Fruit fly (Drosophila melanogaster) whole organism, embryonic: ENCODE measurements around the gene CG18258.

Source experiments
- Adf1 ChIP-seq: fragments of 200-800 bp; sonication (Bioruptor generic); IDR thresholded peaks from 2 replicates; pipeline ENCODE4 v1.3.6; 2022; ENCODE audit warnings: missing biosample characterization, missing genetic modification characterization
- Bdp1 ChIP-seq: fragments of 200-800 bp; sonication (Bioruptor generic); optimal IDR thresholded peaks from 3 replicates; lab custom pipeline; 2016; ENCODE audit warnings: missing biosample characterization, missing genetic modification characterization
- BtbVII ChIP-seq: fragments of 200-800 bp; sonication (Bioruptor generic); optimal IDR thresholded peaks from 3 replicates; lab custom pipeline; 2017; ENCODE audit warnings: missing biosample characterization, mild to moderate bottlenecking, missing genetic modification characterization
- CG10209 ChIP-seq: fragments of 200-800 bp; sonication (Bioruptor generic); optimal IDR thresholded peaks from 3 replicates; lab custom pipeline; 2017; ENCODE audit warnings: missing biosample characterization, mild to moderate bottlenecking, missing genetic modification characterization, missing genetic modification reagents
- CG10274 ChIP-seq: fragments of 200-800 bp; sonication (Bioruptor generic); optimal IDR thresholded peaks from 3 replicates; lab custom pipeline; 2017; ENCODE audit warnings: missing biosample characterization, mild to moderate bottlenecking, missing genetic modification characterization
- CG11504 ChIP-seq: fragments of 200-800 bp; sonication (Bioruptor generic); optimal IDR thresholded peaks from 3 replicates; lab custom pipeline; 2019; ENCODE audit warnings: missing biosample characterization, mild to moderate bottlenecking, missing genetic modification characterization, moderate library complexity
- CG11695 ChIP-seq: fragments of 200-800 bp; sonication (Bioruptor generic); IDR thresholded peaks from 3 replicates; pipeline ENCODE4 v1.3.6; 2022; ENCODE audit warnings: missing biosample characterization, missing genetic modification characterization
- CG1233 ChIP-seq: fragments of 200-800 bp; sonication (Bioruptor generic); optimal IDR thresholded peaks from 4 replicates; lab custom pipeline; 2018; ENCODE audit warnings: missing biosample characterization, mild to moderate bottlenecking, missing genetic modification characterization
- CG12391 ChIP-seq: fragments of 200-800 bp; sonication (Bioruptor generic); optimal IDR thresholded peaks from 3 replicates; lab custom pipeline; 2018; ENCODE audit warnings: missing biosample characterization, mild to moderate bottlenecking, missing genetic modification characterization, moderate library complexity
- CG14667 ChIP-seq: fragments of 200-800 bp; sonication (Bioruptor generic); IDR thresholded peaks from 2 replicates; pipeline ENCODE4 v1.3.6; 2022; ENCODE audit warnings: missing biosample characterization, missing genetic modification characterization
- CG15269 ChIP-seq: fragments of 200-800 bp; sonication (Bioruptor generic); optimal IDR thresholded peaks from 2 replicates; lab custom pipeline; 2018; ENCODE audit warnings: missing biosample characterization, mild to moderate bottlenecking, missing genetic modification characterization, moderate library complexity
- CG17328 ChIP-seq: fragments of 200-800 bp; sonication (Bioruptor generic); IDR thresholded peaks from 2 replicates; pipeline ENCODE4 v1.3.6; 2022; ENCODE audit warnings: missing biosample characterization, missing genetic modification characterization
- CG17361 ChIP-seq: fragments of 200-800 bp; sonication (Bioruptor generic); IDR thresholded peaks from 3 replicates; pipeline ENCODE4 v1.3.6; 2022; ENCODE audit warnings: missing biosample characterization, missing genetic modification characterization
- CG18262 ChIP-seq: fragments of 200-800 bp; optimal IDR thresholded peaks from 3 replicates; lab custom pipeline; 2019; ENCODE audit warnings: missing biosample characterization, mild to moderate bottlenecking, missing genetic modification characterization, moderate library complexity
- CG18619 ChIP-seq: fragments of 200-800 bp; sonication (Bioruptor generic); optimal IDR thresholded peaks from 3 replicates; lab custom pipeline; 2017; ENCODE audit warnings: missing biosample characterization, mild to moderate bottlenecking, missing genetic modification characterization
- CG2202 ChIP-seq: fragments of 200-800 bp; sonication (Bioruptor generic); optimal IDR thresholded peaks from 2 replicates; lab custom pipeline; 2018; ENCODE audit warnings: missing biosample characterization, mild to moderate bottlenecking, missing genetic modification characterization
- CG2678 ChIP-seq: fragments of 200-800 bp; sonication (Bioruptor generic); optimal IDR thresholded peaks from 3 replicates; lab custom pipeline; 2019; ENCODE audit warnings: missing biosample characterization, mild to moderate bottlenecking, missing genetic modification characterization, moderate library complexity
- CG6791 ChIP-seq: fragments of 200-800 bp; sonication (Bioruptor generic); IDR thresholded peaks from 3 replicates; pipeline ENCODE4 v1.3.6; 2022; ENCODE audit warnings: missing biosample characterization, missing genetic modification characterization; ENCODE audit not compliant: partially characterized antibody
- CG8359 ChIP-seq: fragments of 200-800 bp; sonication (Bioruptor generic); optimal IDR thresholded peaks from 2 replicates; lab custom pipeline; 2017; ENCODE audit warnings: missing biosample characterization, mild to moderate bottlenecking, missing genetic modification characterization, borderline replicate concordance
- CG9215 ChIP-seq: fragments of 200-800 bp; sonication (Bioruptor generic); IDR thresholded peaks from 2 replicates; pipeline ENCODE4 v1.3.6; 2022; ENCODE audit warnings: missing biosample characterization, missing genetic modification characterization
- CG9609 ChIP-seq: fragments of 200-800 bp; sonication (Bioruptor generic); optimal IDR thresholded peaks from 3 replicates; lab custom pipeline; 2016; ENCODE audit warnings: missing biosample characterization, missing genetic modification characterization
- Deaf1 ChIP-seq: fragments of 200-800 bp; optimal IDR thresholded peaks from 3 replicates; lab custom pipeline; 2019; ENCODE audit warnings: missing biosample characterization, mild to moderate bottlenecking, missing genetic modification characterization, moderate library complexity
- H2.0 ChIP-seq: fragments of 200-800 bp; sonication (Bioruptor generic); IDR thresholded peaks from 2 replicates; pipeline ENCODE4 v1.3.6; 2022; ENCODE audit warnings: missing biosample characterization, missing genetic modification characterization
- HmgD ChIP-seq: fragments of 200-800 bp; sonication (Bioruptor generic); optimal IDR thresholded peaks from 3 replicates; lab custom pipeline; 2016; ENCODE audit warnings: missing biosample characterization, missing genetic modification characterization
- Kr ChIP-seq: fragments of 200-800 bp; sonication (Bioruptor generic); optimal IDR thresholded peaks from 2 replicates; lab custom pipeline; 2017; ENCODE audit warnings: missing biosample characterization, mild to moderate bottlenecking, missing genetic modification characterization
- Lhr ChIP-seq: fragments of 200-800 bp; sonication (Bioruptor generic); optimal IDR thresholded peaks from 3 replicates; lab custom pipeline; 2017; ENCODE audit warnings: mild to moderate bottlenecking, missing biosample characterization, missing genetic modification reagents, missing genetic modification characterization
- Meics ChIP-seq: fragments of 200-800 bp; sonication (Bioruptor generic); optimal IDR thresholded peaks from 2 replicates; lab custom pipeline; 2017; ENCODE audit warnings: missing biosample characterization, mild to moderate bottlenecking, missing genetic modification characterization
- Nf-YA ChIP-seq: fragments of 200-800 bp; sonication (Bioruptor generic); IDR thresholded peaks from 2 replicates; pipeline ENCODE4 v1.3.6; 2022; ENCODE audit warnings: missing biosample characterization, missing genetic modification characterization
- PHDP ChIP-seq: fragments of 200-800 bp; sonication (Bioruptor generic); optimal IDR thresholded peaks from 3 replicates; lab custom pipeline; 2018; ENCODE audit warnings: missing biosample characterization, mild to moderate bottlenecking, missing genetic modification characterization, moderate library complexity
- Poxn ChIP-seq: fragments of 200-800 bp; sonication (Bioruptor generic); IDR thresholded peaks from 2 replicates; pipeline ENCODE4 v1.3.6; 2022; ENCODE audit warnings: missing biosample characterization, missing genetic modification characterization
- Usf ChIP-seq: fragments of 200-800 bp; sonication (Bioruptor generic); optimal IDR thresholded peaks from 2 replicates; lab custom pipeline; 2017; ENCODE audit warnings: missing genotype, missing biosample characterization, missing genetic modification characterization
- Xbp1 ChIP-seq: fragments of 200-800 bp; sonication (Bioruptor generic); optimal IDR thresholded peaks from 3 replicates; lab custom pipeline; 2016; ENCODE audit warnings: missing biosample characterization, mild to moderate bottlenecking, missing genetic modification characterization
- Xrp1 ChIP-seq: fragments of 200-800 bp; sonication (Bioruptor generic); IDR thresholded peaks from 2 replicates; pipeline ENCODE4 v1.3.6; 2022; ENCODE audit warnings: missing biosample characterization, missing genetic modification characterization
- ab ChIP-seq: fragments of 200-800 bp; sonication (Bioruptor generic); optimal IDR thresholded peaks from 2 replicates; lab custom pipeline; 2016; ENCODE audit warnings: missing biosample characterization, missing genetic modification characterization
- crol ChIP-seq: fragments of 200-800 bp; sonication (Bioruptor generic); IDR thresholded peaks from 2 replicates; pipeline ENCODE4 v1.3.6; 2022; ENCODE audit warnings: missing biosample characterization, missing genetic modification characterization
- dpn ChIP-seq, 2 experiments: fragments of 200-800 bp; sonication (Bioruptor generic); optimal IDR thresholded peaks; 3 replicates each; lab custom pipeline; 2016; ENCODE audit warnings: missing biosample characterization in 2 of 2, missing genetic modification characterization in 2 of 2
- ems ChIP-seq: fragments of 200-800 bp; sonication (Bioruptor generic); optimal IDR thresholded peaks from 3 replicates; lab custom pipeline; 2016; ENCODE audit warnings: missing biosample characterization, missing genetic modification characterization
- exex ChIP-seq: fragments of 200-800 bp; sonication (Bioruptor generic); optimal IDR thresholded peaks from 4 replicates; lab custom pipeline; 2018; ENCODE audit warnings: missing biosample characterization, mild to moderate bottlenecking, missing genetic modification characterization, moderate library complexity
- fd3F ChIP-seq: fragments of 200-800 bp; sonication (Bioruptor generic); optimal IDR thresholded peaks from 2 replicates; lab custom pipeline; 2018; ENCODE audit warnings: missing biosample characterization, mild to moderate bottlenecking, missing genetic modification characterization, moderate library complexity
- lbe ChIP-seq: fragments of 200-800 bp; sonication (Bioruptor generic); optimal IDR thresholded peaks from 2 replicates; lab custom pipeline; 2016; ENCODE audit warnings: missing biosample characterization, mild to moderate bottlenecking, missing genetic modification characterization
- nerfin-2 ChIP-seq: fragments of 200-800 bp; sonication (Bioruptor generic); IDR thresholded peaks from 2 replicates; pipeline ENCODE4 v1.3.6; 2022; ENCODE audit warnings: missing biosample characterization, missing genetic modification characterization; ENCODE audit not compliant: partially characterized antibody
- nmo ChIP-seq: fragments of 200-800 bp; sonication (Bioruptor generic); optimal IDR thresholded peaks from 2 replicates; lab custom pipeline; 2018; ENCODE audit warnings: missing biosample characterization, mild to moderate bottlenecking, missing genetic modification characterization, moderate library complexity
- pb ChIP-seq: fragments of 200-800 bp; sonication (Bioruptor generic); optimal IDR thresholded peaks from 3 replicates; lab custom pipeline; 2016; ENCODE audit warnings: missing biosample characterization, missing genetic modification characterization
- pnt ChIP-seq: fragments of 200-800 bp; sonication (Bioruptor generic); optimal IDR thresholded peaks from 3 replicates; lab custom pipeline; 2016; ENCODE audit warnings: missing biosample characterization, missing genetic modification characterization
- ranshi ChIP-seq: fragments of 200-800 bp; sonication (Bioruptor generic); IDR thresholded peaks from 2 replicates; pipeline ENCODE4 v1.3.6; 2022; ENCODE audit warnings: missing biosample characterization, missing genetic modification characterization
- sd ChIP-seq: fragments of 200-800 bp; sonication (Bioruptor generic); optimal IDR thresholded peaks from 3 replicates; lab custom pipeline; 2018; ENCODE audit warnings: missing biosample characterization, mild to moderate bottlenecking, missing genetic modification characterization, moderate library complexity
- vfl ChIP-seq: fragments of 200-800 bp; sonication (Bioruptor generic); optimal IDR thresholded peaks from 2 replicates; lab custom pipeline; 2016; ENCODE audit warnings: missing biosample characterization, missing genetic modification characterization

CG18258 gene

DNA sequence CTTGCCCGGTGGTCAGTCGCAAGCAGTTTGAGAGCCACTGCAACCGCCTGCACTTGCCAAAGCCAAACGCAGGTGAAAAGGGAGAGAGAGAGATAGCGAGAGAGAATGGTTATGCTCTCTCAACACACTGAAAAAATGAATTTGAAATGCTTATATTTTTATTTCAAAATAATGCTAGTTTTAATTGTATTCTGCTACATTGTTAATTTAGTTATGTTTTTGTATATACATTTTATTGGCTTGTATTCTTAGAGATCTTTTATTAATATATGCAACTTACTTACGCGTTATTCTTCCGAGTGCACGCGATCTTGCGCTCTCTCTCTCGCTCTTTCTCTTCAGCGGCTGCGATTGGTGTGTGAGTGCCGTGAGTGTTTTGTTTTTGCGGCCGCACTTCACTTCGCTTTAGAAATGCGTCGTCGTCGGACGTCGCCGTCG, 33.6 kb upstream of the CG18258 start (continued):
- no peak for TF ChIP-seq Bdp1 (GFP tag; lab: Kevin White, UChicago)
- peak; percentile 99 for TF ChIP-seq nmo (GFP tag; lab: Kevin White, UChicago)
- TF ChIP-seq Meics (GFP tag; lab: Kevin White, UChicago): peak; percentile 96
- TF ChIP-seq Adf1: no peak
- peak; percentile 86 for TF ChIP-seq Deaf1
- peak; percentile 72 for TF ChIP-seq lbe (GFP tag; lab: Kevin White, UChicago)
- TF ChIP-seq CG8359: peak; percentile 93
- TF ChIP-seq exex (tag; lab: Kevin White, UChicago): peak; percentile 82
- no peak for TF ChIP-seq Lhr
- no peak for TF ChIP-seq nerfin-2 (GFP tag; lab: Robert Waterston, UW)
- peak; percentile 97 for TF ChIP-seq CG9215 (GFP tag; lab: Robert Waterston, UW)
- TF ChIP-seq dpn (GFP tag; optimal IDR thresholded peaks at IDR 0.05; lab: Kevin White, UChicago): peak in 1 of 2 experiments; percentile 94
- TF ChIP-seq Poxn (GFP tag; lab: Robert Waterston, UW): peak; percentile 52
- no peak for TF ChIP-seq HmgD (GFP tag; lab: Kevin White, UChicago)
- TF ChIP-seq Usf: peak; percentile 39
- peak; percentile 80 for TF ChIP-seq CG10274 (GFP tag; lab: Kevin White, UChicago)
- no peak for TF ChIP-seq H2.0 (GFP tag; lab: Robert Waterston, UW)
- no peak for TF ChIP-seq CG6791
- TF ChIP-seq ems (GFP tag; lab: Kevin White, UChicago): peak; percentile 92
- peak; percentile 95 for TF ChIP-seq BtbVII (GFP tag; lab: Kevin White, UChicago)
- peak; percentile 98 for TF ChIP-seq Nf-YA (GFP tag; lab: Robert Waterston, UW)
- TF ChIP-seq CG11695 (GFP tag; lab: Robert Waterston, UW): peak; percentile 99
- no peak for TF ChIP-seq CG9609 (GFP tag; lab: Kevin White, UChicago)
- TF ChIP-seq CG18619 (GFP tag; lab: Kevin White, UChicago): no peak
- peak; percentile 96 for TF ChIP-seq CG17361

DNA sequence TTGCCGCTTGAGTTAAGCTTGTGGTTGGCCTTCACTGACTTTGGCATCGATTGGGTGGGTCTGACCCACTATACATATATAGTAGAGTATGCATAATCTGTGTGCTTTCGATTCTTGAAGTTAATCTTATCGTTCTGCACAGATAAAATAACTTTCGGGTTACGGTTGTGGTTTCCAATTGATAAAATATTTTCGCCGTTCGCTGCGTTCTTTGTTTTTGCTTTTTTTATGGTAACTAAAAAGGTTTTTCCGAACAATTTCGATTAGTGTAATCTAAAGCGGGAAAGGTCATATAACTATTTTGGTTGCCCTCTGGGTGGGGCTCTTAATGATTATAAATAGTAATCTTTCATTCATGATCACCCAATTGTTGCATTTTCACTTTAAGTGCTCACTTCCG, 31.6 kb upstream of the CG18258 start:
- TF ChIP-seq CG14667 (no peak), sd (tag; lab: Kevin White, UChicago) (peak; percentile 75), pnt (GFP tag; lab: Kevin White, UChicago) (no peak), pb (no peak), ab (no peak), exex (tag; lab: Kevin White, UChicago) (peak; percentile 62)

DNA sequence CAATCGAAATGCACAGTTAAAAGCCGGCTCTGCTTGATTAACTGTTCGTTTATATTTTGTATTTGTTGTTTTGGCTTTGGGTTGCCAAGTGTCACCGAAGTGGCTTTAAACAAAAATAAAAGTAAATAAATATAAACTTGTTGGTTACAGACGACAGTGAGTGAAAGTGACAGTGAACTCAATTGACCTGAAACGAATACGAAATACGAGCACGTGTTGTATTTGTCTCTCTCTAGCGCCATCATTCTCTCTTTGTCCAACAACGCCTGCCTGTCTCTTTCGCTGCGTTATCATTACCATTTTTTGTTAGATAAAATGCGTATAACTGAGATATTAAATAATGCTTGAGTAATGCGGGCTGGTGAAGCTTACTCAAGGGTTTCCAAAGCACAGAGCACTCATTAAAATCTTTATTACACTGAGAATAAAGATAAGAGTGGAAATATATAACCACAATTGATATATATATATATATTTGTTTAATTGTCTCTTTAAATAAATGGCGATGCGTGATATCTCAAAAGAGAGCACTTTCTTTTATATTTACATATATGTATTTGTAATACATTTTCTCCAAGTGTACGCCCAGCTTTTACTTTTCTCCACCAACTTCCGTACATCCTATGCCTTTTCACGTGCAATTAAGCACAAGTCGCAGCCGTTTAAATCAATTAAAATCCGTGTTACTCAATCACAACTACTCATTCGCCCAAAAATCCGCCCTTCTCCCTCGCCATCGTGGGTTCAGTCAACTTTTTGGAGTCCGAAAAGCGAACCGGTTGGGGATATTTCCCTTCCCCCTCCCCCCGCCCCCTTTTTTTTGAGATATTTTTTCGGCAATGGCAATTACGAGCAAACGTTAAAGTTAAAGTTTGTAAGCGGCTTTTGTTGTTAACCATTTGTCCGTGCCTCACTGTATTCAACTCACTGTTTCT, 30.6 kb upstream of the CG18258 start:
- TF ChIP-seq PHDP (tag; lab: Kevin White, UChicago) (peak; percentile 34), Xbp1 (GFP tag; lab: Kevin White, UChicago) (peak; percentile 18), CG15269 (tag; lab: Kevin White, UChicago) (peak; percentile 16), vfl (GFP tag; lab: Kevin White, UChicago) (no peak), CG17328 (GFP tag; lab: Robert Waterston, UW) (peak; percentile 38; the same call in 1 of the 2 replicates), CG11504 (peak; percentile 61), fd3F (GFP tag; lab: Kevin White, UChicago) (peak; percentile 8), CG10209 (GFP tag; lab: Kevin White, UChicago) (peak; percentile 8), CG2678 (tag; lab: Kevin White, UChicago) (peak; percentile 57), CG12391 (tag; lab: Kevin White, UChicago) (peak; percentile 23), CG1233 (GFP tag; lab: Kevin White, UChicago) (peak; percentile 6), CG17361 (peak; percentile 61; the same call in 2 of the 3 replicates), Meics (GFP tag; lab: Kevin White, UChicago) (peak; percentile 25), ranshi (GFP tag; lab: Robert Waterston, UW) (peak; percentile 31; the same call in 1 of the 2 replicates), Kr (GFP tag; lab: Kevin White, UChicago) (no peak), crol (peak; percentile 51; the same call in 1 of the 2 replicates), Xrp1 (GFP tag; lab: Robert Waterston, UW) (peak; percentile 45; the same call in 1 of the 2 replicates), CG2202 (no peak), CG18262 (peak; percentile 62)
